Worm (Caenorhabditis elegans): ENCODE results near the gene C42C1.8.

DNA sequence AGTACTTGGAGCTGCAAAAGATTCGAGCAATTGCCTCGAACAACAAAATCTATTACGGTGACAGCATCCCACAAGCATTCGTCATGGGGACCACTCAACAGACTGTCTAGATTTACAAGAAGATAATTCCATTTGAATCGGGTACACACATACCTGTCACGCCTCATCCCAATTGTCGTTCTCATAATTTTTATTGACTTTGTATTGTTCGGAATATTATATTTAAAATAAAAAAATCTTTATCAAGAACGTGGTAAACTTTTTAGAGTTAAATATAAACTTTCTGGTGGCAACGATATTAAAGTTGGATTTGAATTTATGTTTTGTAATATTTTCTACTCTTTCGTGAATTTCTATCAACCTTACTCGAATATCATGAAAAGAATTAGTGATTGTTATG is 1.7 kb upstream of the C42C1.8 start, which contains the start of gene C42C1.9:
- TF ChIP-seq W03F9.2 (tag; optimal IDR thresholded peaks at IDR 0.05) (no peak), him-1 (tag; optimal IDR thresholded peaks at IDR 0.05) (no peak)
